Fruit fly (Drosophila melanogaster) whole organism, embryonic: ENCODE results near the gene CG14893.

Experiments used
- Ada2b ChIP-seq: fragments of 200-800 bp; sonication (Bioruptor generic); IDR thresholded peaks from 2 replicates; pipeline ENCODE4 v1.3.6; 2022; ENCODE audit warnings: missing biosample characterization, missing genetic modification characterization
- Adf1 ChIP-seq: fragments of 200-800 bp; sonication (Bioruptor generic); IDR thresholded peaks from 2 replicates; pipeline ENCODE4 v1.3.6; 2022; ENCODE audit warnings: missing biosample characterization, missing genetic modification characterization
- Asciz ChIP-seq: fragments of 200-800 bp; sonication (Bioruptor generic); optimal IDR thresholded peaks from 2 replicates; lab custom pipeline; 2017; ENCODE audit warnings: missing biosample characterization, mild to moderate bottlenecking, missing genetic modification characterization, missing genetic modification reagents
- Blimp-1 ChIP-seq: fragments of 200-800 bp; sonication (Bioruptor generic); optimal IDR thresholded peaks from 3 replicates; lab custom pipeline; 2018; ENCODE audit warnings: missing biosample characterization, missing genetic modification characterization, mild to moderate bottlenecking, moderate library complexity, missing genetic modification reagents
- CG10654 ChIP-seq: fragments of 200-800 bp; sonication (Bioruptor generic); optimal IDR thresholded peaks from 2 replicates; lab custom pipeline; 2016; ENCODE audit warnings: missing biosample characterization, missing genetic modification characterization
- CG12155 ChIP-seq: fragments of 200-800 bp; sonication (Bioruptor generic); optimal IDR thresholded peaks from 3 replicates; lab custom pipeline; 2016; ENCODE audit warnings: missing biosample characterization, missing genetic modification characterization
- CG12299 ChIP-seq: fragments of 200-800 bp; sonication (Bioruptor generic); optimal IDR thresholded peaks from 2 replicates; lab custom pipeline; 2018; ENCODE audit warnings: missing biosample characterization, mild to moderate bottlenecking, missing genetic modification characterization
- CG14050 ChIP-seq: fragments of 200-800 bp; sonication (Bioruptor generic); IDR thresholded peaks from 3 replicates; pipeline ENCODE4 v1.3.6; 2022; ENCODE audit warnings: missing biosample characterization, missing genetic modification characterization
- CG14667 ChIP-seq: fragments of 200-800 bp; sonication (Bioruptor generic); IDR thresholded peaks from 2 replicates; pipeline ENCODE4 v1.3.6; 2022; ENCODE audit warnings: missing biosample characterization, missing genetic modification characterization
- CG15269 ChIP-seq: fragments of 200-800 bp; sonication (Bioruptor generic); optimal IDR thresholded peaks from 2 replicates; lab custom pipeline; 2018; ENCODE audit warnings: missing biosample characterization, mild to moderate bottlenecking, missing genetic modification characterization, moderate library complexity
- CG17385 ChIP-seq: fragments of 200-800 bp; sonication (Bioruptor generic); optimal IDR thresholded peaks from 3 replicates; lab custom pipeline; 2018; ENCODE audit warnings: missing biosample characterization, mild to moderate bottlenecking, missing genetic modification characterization
- CG2199 ChIP-seq: fragments of 200-800 bp; sonication (Bioruptor generic); IDR thresholded peaks from 3 replicates; pipeline ENCODE4 v1.3.6; 2022; ENCODE audit warnings: missing biosample characterization, missing genetic modification characterization
- CG2712 ChIP-seq: fragments of 200-800 bp; optimal IDR thresholded peaks from 3 replicates; lab custom pipeline; 2019; ENCODE audit warnings: missing biosample characterization, mild to moderate bottlenecking, missing genetic modification characterization, moderate library complexity
- CG3281 ChIP-seq: fragments of 200-800 bp; sonication (Bioruptor generic); optimal IDR thresholded peaks from 3 replicates; lab custom pipeline; 2017; ENCODE audit warnings: missing biosample characterization, mild to moderate bottlenecking, missing genetic modification characterization
- CG34224 ChIP-seq: fragments of 200-800 bp; sonication (Bioruptor generic); IDR thresholded peaks from 3 replicates; pipeline ENCODE4 v1.3.6; 2022; ENCODE audit warnings: missing biosample characterization, missing genetic modification characterization; ENCODE audit not compliant: partially characterized antibody
- CG3726 ChIP-seq: fragments of 200-800 bp; sonication (Bioruptor generic); IDR thresholded peaks from 3 replicates; pipeline ENCODE4, ENCODE4 v1.3.6; 2022; ENCODE audit warnings: missing biosample characterization, missing genetic modification characterization
- CG43689 ChIP-seq: fragments of 200-800 bp; sonication (Bioruptor generic); IDR thresholded peaks from 2 replicates; pipeline ENCODE4 v1.3.6; 2022; ENCODE audit warnings: missing biosample characterization, missing genetic modification characterization
- CG6791 ChIP-seq: fragments of 200-800 bp; sonication (Bioruptor generic); IDR thresholded peaks from 3 replicates; pipeline ENCODE4 v1.3.6; 2022; ENCODE audit warnings: missing biosample characterization, missing genetic modification characterization; ENCODE audit not compliant: partially characterized antibody
- CG9437 ChIP-seq: fragments of 200-800 bp; sonication (Bioruptor generic); optimal IDR thresholded peaks from 2 replicates; lab custom pipeline; 2018; ENCODE audit warnings: missing biosample characterization, mild to moderate bottlenecking, missing genetic modification characterization
- CrebB ChIP-seq: fragments of 200-800 bp; sonication (Bioruptor generic); optimal IDR thresholded peaks from 3 replicates; lab custom pipeline; 2018; ENCODE audit warnings: missing biosample characterization, mild to moderate bottlenecking, missing genetic modification characterization
- H15 ChIP-seq: fragments of 200-800 bp; sonication (Bioruptor generic); IDR thresholded peaks from 3 replicates; pipeline ENCODE4 v1.3.6; 2022; ENCODE audit warnings: missing biosample characterization, missing genetic modification characterization
- Lpt ChIP-seq: fragments of >200 bp; optimal IDR thresholded peaks from 2 replicates; lab custom pipeline; 2018; ENCODE audit warnings: missing biosample characterization, missing genetic modification characterization
- Med ChIP-seq: fragments of 200-800 bp; sonication (Bioruptor generic); peaks from one replicate; lab custom pipeline; 2016; ENCODE audit warnings: missing biosample characterization, missing genetic modification characterization, mild to moderate bottlenecking, inconsistent platforms, moderate library complexity
- Myb ChIP-seq: fragments of 200-800 bp; sonication (Bioruptor generic); optimal IDR thresholded peaks from 2 replicates; lab custom pipeline; 2016; ENCODE audit warnings: missing biosample characterization, missing genetic modification characterization
- NC2α ChIP-seq: fragments of 200-800 bp; sonication (Bioruptor generic); optimal IDR thresholded peaks from 2 replicates; lab custom pipeline; 2016; ENCODE audit warnings: missing biosample characterization, missing genetic modification characterization
- Optix ChIP-seq: fragments of 200-800 bp; sonication (Bioruptor generic); IDR thresholded peaks from 3 replicates; pipeline ENCODE4 v1.3.6; 2022; ENCODE audit warnings: missing biosample characterization, missing genetic modification characterization
- bowl ChIP-seq: fragments of 200-800 bp; sonication (Bioruptor generic); IDR thresholded peaks from 2 replicates; pipeline ENCODE4 v1.3.6; 2022; ENCODE audit warnings: missing biosample characterization, missing genetic modification characterization
- btn ChIP-seq: fragments of 200-800 bp; sonication (Bioruptor generic); optimal IDR thresholded peaks from 2 replicates; lab custom pipeline; 2016; ENCODE audit warnings: missing biosample characterization, missing genetic modification characterization
- cas ChIP-seq: fragments of 200-800 bp; sonication (Bioruptor generic); IDR thresholded peaks from 2 replicates; pipeline ENCODE4 v1.3.6; 2022; ENCODE audit warnings: missing biosample characterization, missing genetic modification characterization
- cg ChIP-seq: fragments of 200-800 bp; sonication (Bioruptor generic); optimal IDR thresholded peaks from 3 replicates; lab custom pipeline; 2019; ENCODE audit warnings: missing biosample characterization, mild to moderate bottlenecking, missing genetic modification characterization, moderate library complexity
- ci ChIP-seq: fragments of 200-800 bp; sonication (Bioruptor generic); IDR thresholded peaks from 3 replicates; pipeline ENCODE4 v1.3.6; 2022; ENCODE audit warnings: missing biosample characterization, missing genetic modification characterization
- croc ChIP-seq: fragments of 200-800 bp; sonication (Bioruptor generic); conservative IDR thresholded peaks from 3 replicates; pipeline ENCODE4 v1.3.6; 2022; ENCODE audit warnings: missing biosample characterization, missing genetic modification characterization
- crol ChIP-seq: fragments of 200-800 bp; sonication (Bioruptor generic); IDR thresholded peaks from 2 replicates; pipeline ENCODE4 v1.3.6; 2022; ENCODE audit warnings: missing biosample characterization, missing genetic modification characterization
- dpn ChIP-seq, 2 experiments: fragments of 200-800 bp; sonication (Bioruptor generic); optimal IDR thresholded peaks; 3 replicates each; lab custom pipeline; 2016; ENCODE audit warnings: missing biosample characterization in 2 of 2, missing genetic modification characterization in 2 of 2
- grn ChIP-seq: fragments of 200-800 bp; sonication (Bioruptor generic); optimal IDR thresholded peaks from 3 replicates; lab custom pipeline; 2017; ENCODE audit warnings: missing biosample characterization, missing genetic modification characterization
- insv ChIP-seq, 2 experiments: fragments of 200-800 bp; sonication (Bioruptor generic); optimal IDR thresholded peaks; 3 replicates each; lab custom pipeline; 2016 to 2018; ENCODE audit warnings: missing biosample characterization in 2 of 2, missing genetic modification characterization in 2 of 2
- kni ChIP-seq: fragments of 200-800 bp; sonication (Bioruptor generic); optimal IDR thresholded peaks from 3 replicates; lab custom pipeline; 2017; ENCODE audit warnings: mild to moderate bottlenecking, missing biosample characterization, missing genetic modification reagents, missing genetic modification characterization
- lab ChIP-seq: fragments of 200-800 bp; sonication (Bioruptor generic); optimal IDR thresholded peaks from 3 replicates; lab custom pipeline; 2017; ENCODE audit warnings: missing biosample characterization, missing genetic modification characterization, mild to moderate bottlenecking, moderate library complexity, missing genetic modification reagents
- mam ChIP-seq: fragments of 200-800 bp; sonication (Bioruptor generic); optimal IDR thresholded peaks from 3 replicates; lab custom pipeline; 2016; ENCODE audit warnings: missing biosample characterization, missing genetic modification characterization
- odd ChIP-seq: fragments of 200-800 bp; sonication (Bioruptor generic); optimal IDR thresholded peaks from 2 replicates; lab custom pipeline; 2017; ENCODE audit warnings: missing biosample characterization, mild to moderate bottlenecking, missing genetic modification characterization
- prd ChIP-seq, 3 experiments: fragments of >200 bp in 2 of 3; fragments of 200-800 bp in 1 of 3; sonication (Bioruptor generic) in 1 of 3; optimal IDR thresholded peaks in 2 of 3; IDR thresholded peaks in 1 of 3; 2 replicates in 2 of 3; 3 replicates in 1 of 3; pipeline versions ENCODE4 v1.3.6 to Lab custom; 2017 to 2022; ENCODE audit warnings: missing biosample characterization in 1 of 3, missing genetic modification characterization in 1 of 3
- psq ChIP-seq: fragments of 200-800 bp; sonication (Bioruptor generic); optimal IDR thresholded peaks from 2 replicates; lab custom pipeline; 2017; ENCODE audit warnings: missing biosample characterization, missing genetic modification characterization
- rib ChIP-seq: fragments of 200-800 bp; sonication (Bioruptor generic); IDR thresholded peaks from 2 replicates; pipeline ENCODE4 v1.3.6; 2022; ENCODE audit warnings: missing biosample characterization, missing genetic modification characterization
- row ChIP-seq: fragments of 200-800 bp; sonication (Bioruptor generic); IDR thresholded peaks from 3 replicates; pipeline ENCODE4 v1.3.6; 2022; ENCODE audit warnings: missing biosample characterization, missing genetic modification characterization
- seq ChIP-seq: fragments of 200-800 bp; sonication (Bioruptor generic); IDR thresholded peaks from 2 replicates; pipeline ENCODE4 v1.3.6; 2022; ENCODE audit warnings: missing biosample characterization, missing genetic modification characterization
- sob ChIP-seq: fragments of 200-800 bp; sonication (Bioruptor generic); IDR thresholded peaks from 2 replicates; pipeline ENCODE4 v1.3.6; 2022; ENCODE audit warnings: missing biosample characterization, missing genetic modification characterization
- stc ChIP-seq: fragments of 200-800 bp; sonication (Bioruptor generic); IDR thresholded peaks from 2 replicates; pipeline ENCODE4 v1.3.6; 2022; ENCODE audit warnings: missing biosample characterization, missing genetic modification characterization
- sug ChIP-seq: fragments of 200-800 bp; optimal IDR thresholded peaks from 2 replicates; lab custom pipeline; 2019; ENCODE audit warnings: missing biosample characterization, mild to moderate bottlenecking, missing genetic modification characterization, moderate library complexity
- tx ChIP-seq: fragments of 200-800 bp; sonication (Bioruptor generic); optimal IDR thresholded peaks from 2 replicates; lab custom pipeline; 2016; ENCODE audit warnings: missing biosample characterization, missing genetic modification characterization
- wor ChIP-seq: fragments of 200-800 bp; sonication (Bioruptor generic); IDR thresholded peaks from 2 replicates; pipeline ENCODE4 v1.3.6; 2022; ENCODE audit warnings: missing biosample characterization, missing genetic modification characterization
- zfh2 ChIP-seq: fragments of 200-800 bp; sonication (Bioruptor generic); optimal IDR thresholded peaks from 2 replicates; lab custom pipeline; 2016; ENCODE audit warnings: missing biosample characterization, missing genetic modification characterization

Gene CG14893

DNA sequence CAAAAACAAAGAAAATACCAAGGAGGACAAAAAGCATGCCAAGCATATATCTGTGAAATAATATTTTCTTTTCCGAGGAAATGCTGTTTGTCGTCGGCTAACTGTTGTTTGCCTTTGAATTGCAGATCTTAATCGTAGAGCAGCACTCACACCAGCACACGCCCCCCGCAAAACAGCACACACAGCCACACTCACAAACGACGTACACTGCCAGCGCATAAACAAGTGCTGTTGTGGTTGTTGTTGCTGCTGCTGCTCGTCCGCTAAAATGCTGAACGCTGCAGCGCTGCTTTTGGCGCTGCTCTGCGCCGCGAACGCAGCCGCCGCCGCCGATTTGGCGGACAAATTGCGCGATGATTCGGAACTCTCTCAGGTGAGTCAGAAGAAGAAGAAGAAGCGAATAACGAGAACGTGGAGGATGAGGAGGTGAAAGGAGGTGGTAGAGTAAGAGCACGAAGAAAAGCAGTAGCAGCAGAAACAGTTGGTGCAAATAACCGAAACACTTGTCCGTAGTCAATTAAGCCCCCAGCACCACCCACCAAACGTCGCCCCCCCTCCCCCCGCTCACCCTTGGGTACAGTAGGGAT is 5.4 kb downstream of the CG14893 start:
- TF ChIP-seq seq (GFP tag; lab: Robert Waterston, UW) = no peak
- no peak for TF ChIP-seq dpn (GFP tag; optimal IDR thresholded peaks at IDR 0.05; lab: Kevin White, UChicago)
- TF ChIP-seq zfh2 = no peak
- no peak for TF ChIP-seq CG3726 (GFP tag; lab: Robert Waterston, UW)
- no peak for TF ChIP-seq Myb
- no peak for TF ChIP-seq psq (GFP tag; lab: Kevin White, UChicago)
- TF ChIP-seq CG3281 (GFP tag; lab: Kevin White, UChicago) = no peak
- TF ChIP-seq CG14050 (GFP tag; lab: Robert Waterston, UW) = no peak
- TF ChIP-seq Optix (GFP tag; lab: Robert Waterston, UW) = no peak
- no peak for TF ChIP-seq mam (GFP tag; lab: Kevin White, UChicago)
- peak; percentile 72 for TF ChIP-seq Med (GFP tag; lab: Kevin White, UChicago)
- no peak for TF ChIP-seq CG14667
- no peak for TF ChIP-seq Lpt (GFP tag; lab: Kevin White, UChicago)
- TF ChIP-seq CG15269 (tag; lab: Kevin White, UChicago) = no peak
- TF ChIP-seq insv (GFP tag; optimal IDR thresholded peaks at IDR 0.05; lab: Kevin White, UChicago) = no peak
- no peak for TF ChIP-seq wor (GFP tag; lab: Robert Waterston, UW)
- 0 out of 3 replicates have a peak, but pooled peaks have one; percentile 27 for TF ChIP-seq ci
- no peak for TF ChIP-seq lab (GFP tag; lab: Kevin White, UChicago)
- peak; percentile 68 for TF ChIP-seq CG17385 (GFP tag; lab: Kevin White, UChicago)
- no peak for TF ChIP-seq btn (GFP tag; lab: Kevin White, UChicago)
- TF ChIP-seq prd (optimal IDR thresholded peaks at IDR 0.05; lab: Kevin White, UChicago) = no peak
- TF ChIP-seq prd (GFP tag; IDR thresholded peaks at IDR 0.05; lab: Robert Waterston, UW) = no peak
- TF ChIP-seq CG34224 (GFP tag; lab: Robert Waterston, UW) = 0 out of 3 replicates have a peak, but pooled peaks have one; percentile 24
- 0 out of 2 replicates have a peak, but pooled peaks have one; percentile 5 for TF ChIP-seq sob
- no peak for TF ChIP-seq CG12299
- TF ChIP-seq NC2α (GFP tag; lab: Kevin White, UChicago) = no peak
- TF ChIP-seq grn = peak; percentile 32
- TF ChIP-seq odd (GFP tag; lab: Kevin White, UChicago) = no peak
- TF ChIP-seq CrebB (tag; lab: Kevin White, UChicago) = peak; percentile 27
- no peak for TF ChIP-seq cas
- no peak for TF ChIP-seq Ada2b (GFP tag; lab: Robert Waterston, UW)
- peak; percentile 57 for TF ChIP-seq cg (GFP tag; lab: Kevin White, UChicago)
- TF ChIP-seq crol (GFP tag; lab: Robert Waterston, UW) = peak; percentile 54; the same call in 1 of the 2 replicates
- no peak for TF ChIP-seq CG2712 (tag; lab: Kevin White, UChicago)
- TF ChIP-seq CG2199 (GFP tag; lab: Robert Waterston, UW) = no peak
- TF ChIP-seq CG9437 (GFP tag; lab: Kevin White, UChicago) = no peak
- peak; percentile 6; the same call in 1 of the 3 replicates for TF ChIP-seq row (GFP tag; lab: Robert Waterston, UW)
- peak; percentile 3 for TF ChIP-seq sug (tag; lab: Kevin White, UChicago)
- no peak for TF ChIP-seq bowl (GFP tag; lab: Robert Waterston, UW)
- no peak for TF ChIP-seq kni (GFP tag; lab: Kevin White, UChicago)
- no peak for TF ChIP-seq rib (GFP tag; lab: Robert Waterston, UW)
- no peak for TF ChIP-seq CG6791 (GFP tag; lab: Robert Waterston, UW)
- TF ChIP-seq CG10654 (GFP tag; lab: Kevin White, UChicago) = no peak
- no peak for TF ChIP-seq CG12155 (GFP tag; lab: Kevin White, UChicago)
- TF ChIP-seq Blimp-1 (GFP tag; lab: Kevin White, UChicago) = no peak
- TF ChIP-seq Adf1 (GFP tag; lab: Robert Waterston, UW) = peak; percentile 85
- TF ChIP-seq tx (GFP tag; lab: Kevin White, UChicago) = no peak
- 0 out of 3 replicates have a peak, but pooled peaks have one; percentile 29 for TF ChIP-seq H15 (GFP tag; lab: Robert Waterston, UW)
- no peak for TF ChIP-seq Asciz
- TF ChIP-seq stc (GFP tag; lab: Robert Waterston, UW) = no peak
- no peak for TF ChIP-seq croc
- TF ChIP-seq CG43689 = no peak
